Fruit fly (Drosophila melanogaster): ENCODE data around the gene Fkbp39.

Fkbp39 gene

dm6 chr3R:15290642-15291118 is 42.3 kb downstream of the Fkbp39 start, which contains the start of gene CG45218 (continued):
- TF ChIP-seq CG3281 (GFP tag; optimal IDR thresholded peaks at IDR 0.05) (peak; percentile 4), CG12769 (tag; optimal IDR thresholded peaks at IDR 0.05) (peak; percentile 51), CG11696 (GFP tag; IDR thresholded peaks at IDR 0.05) (no peak), CG9797 (GFP tag; optimal IDR thresholded peaks at IDR 0.05) (no peak), sc (optimal IDR thresholded peaks at IDR 0.05) (no peak), sc (GFP tag; optimal IDR thresholded peaks at IDR 0.05) (no peak), MTF-1 (GFP tag; optimal IDR thresholded peaks at IDR 0.05; ENCODE audit: borderline replicate concordance) (peak; percentile 44), Drgx (GFP tag; IDR thresholded peaks at IDR 0.05) (no peak), CG12659 (GFP tag; optimal IDR thresholded peaks at IDR 0.05) (no peak), CG6175 (GFP tag; IDR thresholded peaks at IDR 0.05) (no peak), Doc3 (GFP tag; IDR thresholded peaks at IDR 0.05; ENCODE audit: partially characterized antibody) (no peak), CG18262 (tag; optimal IDR thresholded peaks at IDR 0.05) (no peak), CG8924 (tag; optimal IDR thresholded peaks at IDR 0.05) (peak; percentile 42), CG18599 (GFP tag; optimal IDR thresholded peaks at IDR 0.05) (peak; percentile 54), CG8765 (GFP tag; IDR thresholded peaks at IDR 0.05) (no peak), CG34224 (GFP tag; IDR thresholded peaks at IDR 0.05; ENCODE audit: partially characterized antibody) (no peak), GATAe (GFP tag; conservative IDR thresholded peaks at IDR 0.05) (no peak), eyg (GFP tag; optimal IDR thresholded peaks at IDR 0.05) (no peak), btn (GFP tag; optimal IDR thresholded peaks at IDR 0.05) (no peak), exex (tag; optimal IDR thresholded peaks at IDR 0.05) (peak; percentile 92), CG10543 (GFP tag; optimal IDR thresholded peaks at IDR 0.05) (peak; percentile 39), CG7786 (GFP tag; optimal IDR thresholded peaks at IDR 0.05) (no peak), Hmx (GFP tag; optimal IDR thresholded peaks at IDR 0.05) (no peak), CG16779 (GFP tag; IDR thresholded peaks at IDR 0.05) (no peak), D19B (GFP tag; optimal IDR thresholded peaks at IDR 0.05) (no peak), CG14050 (GFP tag; IDR thresholded peaks at IDR 0.05) (no peak), CG17186 (GFP tag; optimal IDR thresholded peaks at IDR 0.05) (no peak), dysf (GFP tag; IDR thresholded peaks at IDR 0.05) (no peak), CG9932 (GFP tag; IDR thresholded peaks at IDR 0.05) (no peak), nau (GFP tag; optimal IDR thresholded peaks at IDR 0.05) (no peak), slou (GFP tag; optimal IDR thresholded peaks at IDR 0.05) (no peak), CG6272 (GFP tag; IDR thresholded peaks at IDR 0.05) (no peak), CG2199 (GFP tag; IDR thresholded peaks at IDR 0.05) (no peak), dpn (GFP tag; optimal IDR thresholded peaks at IDR 0.05) (no peak), Nf-YB (GFP tag; optimal IDR thresholded peaks at IDR 0.05) (peak; percentile 23), CG12942 (GFP tag; optimal IDR thresholded peaks at IDR 0.05) (no peak), Myb (GFP tag; optimal IDR thresholded peaks at IDR 0.05) (no peak), CG3847 (GFP tag; IDR thresholded peaks at IDR 0.05) (no peak), CrebB (tag; optimal IDR thresholded peaks at IDR 0.05) (no peak), CG10565 (GFP tag; optimal IDR thresholded peaks at IDR 0.05) (no peak), CkIIα-i1 (GFP tag; IDR thresholded peaks at IDR 0.05) (no peak), CG17328 (GFP tag; IDR thresholded peaks at IDR 0.05) (no peak), gcm2 (GFP tag; optimal IDR thresholded peaks at IDR 0.05) (peak; percentile 12), E2f2 (GFP tag; IDR thresholded peaks at IDR 0.05) (no peak), CG13894 (tag; optimal IDR thresholded peaks at IDR 0.05) (peak; percentile 32), Tbp (GFP tag; optimal IDR thresholded peaks at IDR 0.05) (no peak), TFAM (GFP tag; optimal IDR thresholded peaks at IDR 0.05) (no peak), HHEX (GFP tag; optimal IDR thresholded peaks at IDR 0.05) (no peak), CHES-1-like (GFP tag; optimal IDR thresholded peaks at IDR 0.05) (no peak), CG15601 (tag; optimal IDR thresholded peaks at IDR 0.05) (no peak), CG14710 (tag; optimal IDR thresholded peaks at IDR 0.05) (no peak), onecut (GFP tag; IDR thresholded peaks at IDR 0.05) (no peak; the same call in 1 of the 2 replicates)

Measured in whole organism, embryonic.